Fruit fly (Drosophila melanogaster) whole organism, pupa: ENCODE measurements at regions not wholly inside any gene's neighbourhood (a gene's known extent, or its start where the extent isn't known, plus 50 kb on each side); places are given as distances from the start of the nearest gene placed in this dataset.

ENCODE experiments used
- CG12605 ChIP-seq: fragments of 200-800 bp; sonication (Bioruptor generic); IDR thresholded peaks from 2 replicates; pipeline ENCODE4 v1.3.6; 2022; ENCODE audit warnings: missing biosample characterization, missing genetic modification characterization
- CG17806 ChIP-seq: fragments of 200-800 bp; sonication (Bioruptor generic); optimal IDR thresholded peaks from 2 replicates; lab custom pipeline; 2018; ENCODE audit warnings: missing biosample characterization, mild to moderate bottlenecking, missing genetic modification characterization, moderate library complexity
- CG8159 ChIP-seq: fragments of 200-800 bp; sonication (Bioruptor generic); optimal IDR thresholded peaks from 3 replicates; lab custom pipeline; 2018; ENCODE audit warnings: missing biosample characterization, mild to moderate bottlenecking, missing genetic modification characterization, moderate library complexity
- CG9948 ChIP-seq: fragments of 200-800 bp; sonication (Bioruptor generic); optimal IDR thresholded peaks from 2 replicates; lab custom pipeline; 2018; ENCODE audit warnings: missing biosample characterization, mild to moderate bottlenecking, missing genetic modification characterization, moderate library complexity

dm6 chr2L:20204606-20205005 is 52.4 kb downstream of the CG17571 start:
- TF ChIP-seq CG9948 (tag; lab: Kevin White, UChicago), result peak; percentile 75
- peak; percentile 80 for TF ChIP-seq CG17806 (tag; lab: Kevin White, UChicago)
- TF ChIP-seq CG12605 (GFP tag; lab: Robert Waterston, UW), result no peak
- peak; percentile 79 for TF ChIP-seq CG8159 (tag; lab: Kevin White, UChicago)
